Worm (Caenorhabditis elegans) whole organism, midembryonic: ENCODE data around the gene mpst-3.

Source experiments
- T22C8.4 ChIP-seq: fragments of 200-800 bp; sonication (Bioruptor generic); IDR thresholded peaks from 2 replicates; pipeline ENCODE4 v1.3.6; 2022; ENCODE audit warnings: missing genetic modification characterization, missing compliant biosample characterization
- cog-1 ChIP-seq: sonication (generic microtip); optimal IDR thresholded peaks from 2 replicates; lab custom pipeline; 2016; ENCODE audit warnings: missing genetic modification characterization, missing compliant biosample characterization
- flt-1 ChIP-seq: fragments of 200-800 bp; sonication (Bioruptor generic); IDR thresholded peaks from 2 replicates; pipeline ENCODE4 v1.3.6; 2022; ENCODE audit warnings: missing genetic modification characterization, missing compliant biosample characterization
- klf-2 ChIP-seq: fragments of 200-800 bp; sonication (Bioruptor generic); conservative IDR thresholded peaks from 2 replicates; pipeline ENCODE4 v1.3.6; 2022; ENCODE audit warnings: missing genetic modification reagents, missing genetic modification characterization, missing compliant biosample characterization
- med-1 ChIP-seq: sonication (generic microtip); optimal IDR thresholded peaks from 2 replicates; lab custom pipeline; 2017; ENCODE audit warnings: missing genetic modification characterization, mild to moderate bottlenecking, missing compliant biosample characterization, antibody characterized with exemption, missing genetic modification reagents; ENCODE audit not compliant: insufficient read depth
- ref-1 ChIP-seq: fragments of 200-800 bp; sonication (Bioruptor generic); conservative IDR thresholded peaks from 2 replicates; pipeline ENCODE4 v1.3.6; 2022; ENCODE audit warnings: missing genetic modification reagents, missing genetic modification characterization, missing compliant biosample characterization
- tab-1 ChIP-seq: fragments of 200-800 bp; sonication (Bioruptor generic); IDR thresholded peaks from 2 replicates; pipeline ENCODE4 v1.3.6; 2022; ENCODE audit warnings: missing genetic modification characterization, missing compliant biosample characterization
- ztf-23 ChIP-seq: fragments of 200-800 bp; sonication (Bioruptor generic); IDR thresholded peaks from 2 replicates; pipeline ENCODE4 v1.3.6; 2022; ENCODE audit warnings: missing genetic modification reagents, missing genetic modification characterization, missing compliant biosample characterization
- ztf-29 ChIP-seq: fragments of 200-800 bp; sonication (Bioruptor generic); IDR thresholded peaks from 2 replicates; pipeline ENCODE4 v1.3.6; 2022; ENCODE audit warnings: missing genetic modification reagents, missing genetic modification characterization, missing compliant biosample characterization

Gene mpst-3

ce11 chrV:14895557-14895956, at the start of gene mpst-3:
Gene mpst-3 (plus strand): TSS chrV:14895647.
- no peak for TF ChIP-seq ref-1 (GFP tag; lab: Robert Waterston, UW)
- no peak for TF ChIP-seq klf-2 (GFP tag; lab: Robert Waterston, UW)
- no peak for TF ChIP-seq tab-1 (GFP tag; lab: Robert Waterston, UW)
- no peak for TF ChIP-seq med-1 (GFP tag; lab: Kevin White, UChicago)
- no peak for TF ChIP-seq cog-1 (tag; lab: Kevin White, UChicago)
- no peak for TF ChIP-seq T22C8.4
- TF ChIP-seq ztf-29 (GFP tag; lab: Robert Waterston, UW), result no peak
- no peak for TF ChIP-seq flt-1 (GFP tag; lab: Robert Waterston, UW)

DNA sequence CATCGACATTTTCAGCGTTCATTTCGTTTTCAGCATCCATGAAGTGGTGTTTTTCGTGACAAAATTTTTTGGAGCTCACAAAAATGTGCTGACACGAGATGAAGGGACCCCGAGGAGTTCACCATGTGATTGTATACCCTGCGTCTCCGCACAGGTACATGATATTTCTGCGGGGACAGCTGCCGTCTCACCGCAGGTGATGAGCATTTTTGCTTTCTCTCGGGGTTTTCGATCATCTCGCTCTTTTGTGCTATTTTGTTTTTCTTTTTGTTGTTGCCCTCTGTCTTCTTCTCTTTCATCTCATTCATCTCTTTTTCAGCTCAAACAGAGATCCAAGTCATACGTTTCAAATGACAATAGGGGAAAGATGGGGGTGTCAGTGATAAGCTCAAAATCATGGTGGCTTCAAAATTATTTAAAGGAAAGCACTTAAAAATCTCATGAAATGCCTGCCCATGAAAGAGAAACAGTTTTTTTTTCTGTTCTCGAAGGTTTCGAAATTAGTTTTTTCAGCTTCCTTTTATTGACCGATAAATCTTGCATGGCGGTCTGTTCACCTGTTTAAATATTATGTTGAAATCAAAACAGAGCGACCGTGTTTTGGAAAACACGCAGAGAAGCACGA, 48.0 kb upstream of the mpst-3 start, which contains the start of gene ret-1:
ret-1 (minus strand) TSS at position 123 of the 625 bp plus-strand sequence.
- TF ChIP-seq T22C8.4, result no peak
- TF ChIP-seq flt-1 (GFP tag; lab: Robert Waterston, UW), result no peak
- no peak for TF ChIP-seq klf-2 (GFP tag; lab: Robert Waterston, UW)
- no peak for TF ChIP-seq cog-1 (tag; lab: Kevin White, UChicago)
- TF ChIP-seq ztf-29 (GFP tag; lab: Robert Waterston, UW), result no peak
- no peak for TF ChIP-seq tab-1 (GFP tag; lab: Robert Waterston, UW)
- no peak for TF ChIP-seq ref-1 (GFP tag; lab: Robert Waterston, UW)
- TF ChIP-seq med-1 (GFP tag; lab: Kevin White, UChicago), result no peak
- TF ChIP-seq ztf-23 (GFP tag; lab: Robert Waterston, UW), result no peak

ce11 chrV:14848510-14849206, 46.8 kb upstream of the mpst-3 start:
- TF ChIP-seq flt-1 (GFP tag; lab: Robert Waterston, UW), result no peak
- TF ChIP-seq med-1 (GFP tag; lab: Kevin White, UChicago), result no peak
- no peak for TF ChIP-seq cog-1 (tag; lab: Kevin White, UChicago)
- no peak for TF ChIP-seq klf-2 (GFP tag; lab: Robert Waterston, UW)
- no peak for TF ChIP-seq ref-1 (GFP tag; lab: Robert Waterston, UW)
- no peak for TF ChIP-seq ztf-23 (GFP tag; lab: Robert Waterston, UW)
- TF ChIP-seq ztf-29 (GFP tag; lab: Robert Waterston, UW), result no peak
- TF ChIP-seq T22C8.4, result no peak
- TF ChIP-seq tab-1 (GFP tag; lab: Robert Waterston, UW), result no peak

DNA sequence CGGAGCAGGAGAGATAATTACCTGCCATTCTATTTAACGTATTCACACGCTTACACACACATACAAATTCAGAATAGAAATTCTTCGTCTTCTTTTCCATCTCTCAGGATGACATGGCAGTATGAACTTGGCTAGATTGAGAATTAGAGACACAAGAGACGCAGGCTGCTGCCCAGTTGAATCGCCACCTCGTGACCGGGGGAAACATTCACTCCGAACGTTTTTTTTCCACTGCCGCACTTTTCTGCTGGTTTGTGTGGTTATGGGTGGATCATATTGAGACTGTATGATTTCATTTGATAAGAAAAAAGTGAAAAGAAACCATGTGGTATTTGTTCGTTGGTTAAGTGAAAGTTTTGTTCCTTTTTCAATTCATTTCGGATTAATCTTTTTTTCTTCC, 45.8 kb upstream of the mpst-3 start:
- TF ChIP-seq T22C8.4 (no peak), tab-1 (GFP tag; lab: Robert Waterston, UW) (no peak), klf-2 (GFP tag; lab: Robert Waterston, UW) (no peak), ztf-29 (GFP tag; lab: Robert Waterston, UW) (no peak), cog-1 (tag; lab: Kevin White, UChicago) (no peak), flt-1 (GFP tag; lab: Robert Waterston, UW) (no peak), med-1 (GFP tag; lab: Kevin White, UChicago) (no peak), ref-1 (GFP tag; lab: Robert Waterston, UW) (no peak), ztf-23 (GFP tag; lab: Robert Waterston, UW) (no peak)

DNA sequence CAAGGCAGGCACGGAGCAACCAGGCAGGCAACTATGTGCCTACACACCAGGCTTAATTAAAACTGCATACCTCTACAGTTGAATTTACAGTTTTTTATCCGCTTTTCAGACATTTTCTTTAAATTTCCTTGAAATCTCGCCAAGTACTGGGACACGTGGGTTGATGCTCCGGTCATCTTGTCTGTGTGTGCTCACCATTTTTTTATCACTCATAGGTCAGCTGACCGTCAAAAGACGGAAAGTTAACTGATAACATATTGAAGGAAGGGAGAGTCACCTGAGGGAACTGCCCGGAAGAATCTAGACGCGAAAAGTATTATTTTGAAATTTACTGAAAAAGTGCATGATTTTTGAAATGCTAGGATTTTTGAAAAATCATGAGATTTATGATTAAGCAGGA, 44.9 kb upstream of the mpst-3 start:
- TF ChIP-seq med-1 (GFP tag; lab: Kevin White, UChicago) (no peak), ztf-29 (GFP tag; lab: Robert Waterston, UW) (no peak), T22C8.4 (no peak), ref-1 (GFP tag; lab: Robert Waterston, UW) (no peak), tab-1 (GFP tag; lab: Robert Waterston, UW) (no peak), cog-1 (tag; lab: Kevin White, UChicago) (no peak), klf-2 (GFP tag; lab: Robert Waterston, UW) (no peak), flt-1 (GFP tag; lab: Robert Waterston, UW) (no peak), ztf-23 (GFP tag; lab: Robert Waterston, UW) (no peak)

DNA sequence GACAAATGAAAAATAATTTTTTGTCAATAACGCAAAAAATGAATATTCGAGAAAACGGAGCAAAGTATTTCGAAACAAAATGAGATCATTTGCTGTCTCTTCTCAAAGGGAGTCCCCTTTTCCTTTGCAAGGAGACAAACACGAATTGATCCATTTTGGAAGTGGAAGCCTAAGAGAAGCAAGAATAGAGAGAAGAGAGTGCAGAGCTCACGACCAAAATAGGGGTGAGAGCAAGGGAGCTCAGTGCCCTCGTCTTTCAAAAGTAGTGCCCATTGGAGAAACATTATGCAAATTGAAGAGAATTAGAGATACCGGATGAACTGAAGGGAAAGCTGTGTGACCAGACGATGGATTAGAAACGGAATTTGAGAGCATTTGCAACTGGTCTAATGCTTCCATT, 44.2 kb upstream of the mpst-3 start:
- TF ChIP-seq ztf-29 (GFP tag; lab: Robert Waterston, UW) (no peak), cog-1 (tag; lab: Kevin White, UChicago) (no peak), ref-1 (GFP tag; lab: Robert Waterston, UW) (no peak), ztf-23 (GFP tag; lab: Robert Waterston, UW) (no peak), flt-1 (GFP tag; lab: Robert Waterston, UW) (no peak), tab-1 (GFP tag; lab: Robert Waterston, UW) (no peak), klf-2 (GFP tag; lab: Robert Waterston, UW) (no peak), med-1 (GFP tag; lab: Kevin White, UChicago) (no peak), T22C8.4 (no peak)

DNA sequence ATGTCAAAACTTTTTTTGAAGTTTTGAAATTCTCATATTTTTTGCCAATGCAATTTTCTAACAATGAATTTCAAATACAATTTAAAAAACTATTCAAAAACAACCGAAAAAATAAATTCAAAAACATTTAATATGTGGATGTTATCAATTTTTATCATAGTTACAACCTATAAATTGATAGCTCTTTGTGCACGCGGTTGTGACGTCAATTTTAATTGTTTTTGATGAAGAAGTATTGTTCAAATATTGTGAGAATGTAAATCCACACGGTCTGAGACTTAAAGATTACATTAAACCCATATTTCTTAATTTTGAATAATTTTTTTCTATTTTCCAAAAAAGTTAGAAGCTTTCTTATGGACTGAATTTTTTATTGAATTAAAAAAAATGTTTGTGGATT, 43.5 kb upstream of the mpst-3 start:
- TF ChIP-seq ztf-23 (GFP tag; lab: Robert Waterston, UW), result no peak
- TF ChIP-seq cog-1 (tag; lab: Kevin White, UChicago), result no peak
- no peak for TF ChIP-seq ztf-29 (GFP tag; lab: Robert Waterston, UW)
- no peak for TF ChIP-seq ref-1 (GFP tag; lab: Robert Waterston, UW)
- no peak for TF ChIP-seq T22C8.4
- no peak for TF ChIP-seq med-1 (GFP tag; lab: Kevin White, UChicago)
- no peak for TF ChIP-seq flt-1 (GFP tag; lab: Robert Waterston, UW)
- TF ChIP-seq tab-1 (GFP tag; lab: Robert Waterston, UW), result no peak
- TF ChIP-seq klf-2 (GFP tag; lab: Robert Waterston, UW), result no peak

ce11 chrV:14852620-14853019, 42.8 kb upstream of the mpst-3 start:
- TF ChIP-seq T22C8.4 (no peak), flt-1 (GFP tag; lab: Robert Waterston, UW) (no peak), klf-2 (GFP tag; lab: Robert Waterston, UW) (no peak), ztf-29 (GFP tag; lab: Robert Waterston, UW) (no peak), ztf-23 (GFP tag; lab: Robert Waterston, UW) (no peak), ref-1 (GFP tag; lab: Robert Waterston, UW) (no peak), tab-1 (GFP tag; lab: Robert Waterston, UW) (no peak), med-1 (GFP tag; lab: Kevin White, UChicago) (no peak), cog-1 (tag; lab: Kevin White, UChicago) (no peak)
